Worm (Caenorhabditis elegans) whole organism, L4 larva: ENCODE data around the gene Y52E8A.3.

Experiments used
- ama-1 ChIP-seq: fragments of 150-350 bp; optimal IDR thresholded peaks from 2 replicates; lab custom pipeline; 2014; ENCODE audit warnings: inconsistent platforms, mixed read lengths
- lin-13 ChIP-seq: fragments of 150-350 bp; optimal IDR thresholded peaks from 2 replicates; lab custom pipeline; 2014; ENCODE audit warnings: missing biosample characterization, missing genetic modification reagents, missing genetic modification characterization
- lin-39 ChIP-seq: fragments of 150-350 bp; optimal IDR thresholded peaks from 2 replicates; lab custom pipeline; 2014; ENCODE audit warnings: missing biosample characterization, missing genetic modification reagents, missing genetic modification characterization
- mep-1 ChIP-seq: fragments of 150-350 bp; sonication (generic microtip); optimal IDR thresholded peaks from 3 replicates; lab custom pipeline; 2014; ENCODE audit warnings: missing biosample characterization, missing genetic modification characterization
- nhr-11 ChIP-seq: fragments of 150-350 bp; optimal IDR thresholded peaks from 2 replicates; lab custom pipeline; 2014; ENCODE audit warnings: missing biosample characterization, missing genetic modification characterization
- nhr-28 ChIP-seq: fragments of 150-350 bp; optimal IDR thresholded peaks from 2 replicates; lab custom pipeline; 2014; ENCODE audit warnings: missing biosample characterization, missing genetic modification characterization

- no peak for TF ChIP-seq nhr-28 (tag; lab: Kevin White, UChicago)
- TF ChIP-seq nhr-11 (tag; lab: Kevin White, UChicago), result no peak
- TF ChIP-seq mep-1 (tag; lab: Kevin White, UChicago), result no peak
- TF ChIP-seq lin-13 (GFP tag; lab: Kevin White, UChicago), result no peak
- no peak for TF ChIP-seq lin-39 (tag; lab: Kevin White, UChicago)
- TF ChIP-seq ama-1 (lab: Kevin White, UChicago), result no peak
Measured at ce11 chrII:4291799-4292198, 15.0 kb downstream of the Y52E8A.3 start.
